Worm (Caenorhabditis elegans) whole organism, L4 larva: ENCODE data around the gene F18E3.13.

ENCODE experiments used
- ZK546.5 ChIP-seq, 2 experiments: sonication (generic microtip); optimal IDR thresholded peaks; 2 replicates each; lab custom pipeline; 2017; ENCODE audit warnings: missing biosample characterization in 2 of 2, missing genetic modification characterization in 2 of 2
- ces-1 ChIP-seq: fragments of 150-350 bp; sonication (generic microtip); optimal IDR thresholded peaks from 4 replicates; lab custom pipeline; 2014; ENCODE audit warnings: missing biosample characterization, missing genetic modification reagents, missing genetic modification characterization
- dmd-6 ChIP-seq: fragments of 200-800 bp; sonication (Bioruptor generic); IDR thresholded peaks from 2 replicates; pipeline ENCODE4 v1.3.6; 2022; ENCODE audit warnings: missing genetic modification reagents, missing genetic modification characterization, missing compliant biosample characterization
- dmd-8 ChIP-seq: fragments of 200-800 bp; sonication (Bioruptor generic); IDR thresholded peaks from 2 replicates; pipeline ENCODE4 v1.3.6; 2022; ENCODE audit warnings: missing genetic modification characterization, missing compliant biosample characterization
- lin-13 ChIP-seq: fragments of 150-350 bp; optimal IDR thresholded peaks from 2 replicates; lab custom pipeline; 2014; ENCODE audit warnings: missing biosample characterization, missing genetic modification reagents, missing genetic modification characterization
- lin-29 ChIP-seq: fragments of 200-800 bp; sonication (Bioruptor generic); IDR thresholded peaks from 2 replicates; pipeline ENCODE4 v1.3.6; 2022; ENCODE audit warnings: missing genetic modification reagents, missing genetic modification characterization, missing compliant biosample characterization
- lsy-2 ChIP-seq, 2 experiments: fragments of 150-350 bp in 1 of 2; sonication (generic microtip) in 1 of 2; optimal IDR thresholded peaks; 2 replicates each; lab custom pipeline; 2014 to 2017; ENCODE audit warnings: missing biosample characterization in 2 of 2, missing genetic modification characterization in 2 of 2
- nhr-11 ChIP-seq: fragments of 150-350 bp; optimal IDR thresholded peaks from 2 replicates; lab custom pipeline; 2014; ENCODE audit warnings: missing biosample characterization, missing genetic modification characterization
- rbr-2 ChIP-seq: sonication (generic microtip); optimal IDR thresholded peaks from 2 replicates; lab custom pipeline; 2016; ENCODE audit warnings: missing genotype, missing genetic modification characterization, missing compliant biosample characterization
- skn-1 ChIP-seq: fragments of 150-350 bp; optimal IDR thresholded peaks from 2 replicates; lab custom pipeline; 2014; ENCODE audit warnings: missing biosample characterization, missing genetic modification characterization
- snpc-4 ChIP-seq: fragments of 150-350 bp; optimal IDR thresholded peaks from 2 replicates; lab custom pipeline; 2014; ENCODE audit warnings: missing biosample characterization, missing genetic modification characterization
- unc-62 ChIP-seq, 3 experiments: fragments of 150-350 bp in 1 of 3; sonication (generic microtip); optimal IDR thresholded peaks in 2 of 3; peaks in 1 of 3; 1 replicate in 1 of 3; 2 replicates in 2 of 3; lab custom pipeline; 2014 to 2017; ENCODE audit warnings: missing biosample characterization in 3 of 3, missing genetic modification characterization in 3 of 3, missing genetic modification reagents in 3 of 3, missing genotype in 1 of 3

ce11 chrV:7387755-7388154, 28.2 kb upstream of the F18E3.13 start, which contains the start of gene C02H6.3:
- TF ChIP-seq lsy-2 (tag; optimal IDR thresholded peaks at IDR 0.05; lab: Kevin White, UChicago) (no peak), ZK546.5 (tag; optimal IDR thresholded peaks at IDR 0.05; lab: Kevin White, UChicago) (no peak), dmd-6 (GFP tag; lab: Robert Waterston, UW) (no peak), dmd-8 (GFP tag; lab: Robert Waterston, UW) (no peak), lin-29 (GFP tag; lab: Robert Waterston, UW) (no peak), lin-13 (GFP tag; lab: Kevin White, UChicago) (no peak), ces-1 (no peak), unc-62 (GFP tag; optimal IDR thresholded peaks at IDR 0.05 in 1 of 2; lab: Kevin White, UChicago) (no peak), unc-62 (tag; optimal IDR thresholded peaks at IDR 0.05; lab: Kevin White, UChicago) (no peak), snpc-4 (tag; lab: Kevin White, UChicago) (no peak), rbr-2 (tag; lab: Kevin White, UChicago) (no peak), nhr-11 (tag; lab: Kevin White, UChicago) (no peak), skn-1 (no peak)
